Worm (Caenorhabditis elegans): ENCODE measurements around the gene nhr-238.

DNA sequence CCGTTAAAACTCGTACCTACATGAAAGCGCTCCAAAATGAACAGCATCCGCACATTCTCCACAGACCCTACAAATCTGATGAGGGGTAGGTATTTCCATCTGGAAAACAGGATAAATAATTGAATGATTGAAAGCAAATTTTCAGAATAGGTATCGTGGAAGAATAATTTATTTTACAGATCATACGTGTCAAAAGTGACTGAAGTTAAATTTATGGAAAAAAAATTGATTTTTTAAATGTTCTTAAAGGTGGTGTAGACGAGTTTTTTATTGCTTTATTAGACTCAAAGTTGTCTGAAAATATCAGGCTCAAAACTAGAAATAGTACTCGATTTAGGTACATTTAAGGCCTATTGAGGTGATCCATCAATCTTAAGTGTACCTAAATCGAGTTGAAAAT is 2.5 kb downstream of the nhr-238 start, which contains the start of gene nhr-237:
- TF ChIP-seq ref-1 (GFP tag; conservative IDR thresholded peaks at IDR 0.05) (no peak), flt-1 (GFP tag; IDR thresholded peaks at IDR 0.05) (no peak), cog-1 (tag; optimal IDR thresholded peaks at IDR 0.05) (no peak), ztf-23 (GFP tag; IDR thresholded peaks at IDR 0.05) (no peak)

All from whole organism, midembryonic.